Worm (Caenorhabditis elegans): ENCODE results near the gene str-41.

DNA sequence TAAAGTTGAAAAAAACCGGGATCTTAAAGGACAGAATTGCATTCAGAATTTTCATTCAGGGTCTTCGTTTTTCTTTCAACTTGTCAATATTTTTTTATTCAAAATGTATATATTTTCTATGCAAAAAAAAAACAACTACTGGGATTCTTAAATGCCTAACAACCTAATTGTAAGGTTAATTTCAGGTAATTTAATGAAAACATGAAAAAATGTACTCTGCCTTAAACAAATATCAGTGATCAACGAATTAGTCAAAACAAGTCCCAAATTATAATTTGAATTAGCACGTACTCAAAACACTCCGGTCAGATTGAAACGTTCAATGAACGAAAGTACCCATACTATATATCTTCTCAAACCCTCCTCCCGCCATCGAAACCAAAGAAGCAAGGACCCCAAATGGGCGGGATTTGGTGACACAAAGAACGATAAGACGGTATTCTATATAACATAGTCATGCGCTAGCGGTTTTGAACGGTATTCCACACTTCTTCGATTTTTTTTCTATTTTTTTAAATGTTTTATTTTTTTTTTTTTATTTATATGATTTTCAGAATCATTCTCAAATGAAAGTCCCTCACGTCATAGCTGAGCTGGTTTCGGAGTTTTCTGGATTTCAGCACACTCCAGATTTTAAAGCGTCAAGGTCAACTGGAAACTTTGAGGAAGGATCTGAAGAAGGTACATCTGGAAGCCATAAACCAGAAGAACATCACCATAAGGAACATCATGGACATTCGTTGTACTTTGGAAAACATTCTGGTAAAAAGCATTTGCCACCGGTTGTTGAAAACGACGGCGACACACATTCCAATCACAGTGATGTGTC lies 23.8 kb downstream of the str-41 start, which contains the start of the genes ddo-2 and F25E5.8:
- TF ChIP-seq nhr-237 (tag; optimal IDR thresholded peaks at IDR 0.05) (no peak), unc-62 (GFP tag; optimal IDR thresholded peaks at IDR 0.05) (no peak), unc-120 (tag; optimal IDR thresholded peaks at IDR 0.05; ENCODE audit: poor library complexity, severe bottlenecking) (no peak), lin-13 (tag; optimal IDR thresholded peaks at IDR 0.05) (no peak), ztf-11 (tag; optimal IDR thresholded peaks at IDR 0.05) (no peak), tbx-8 (GFP tag; optimal IDR thresholded peaks at IDR 0.05) (no peak), nhr-76 (tag; optimal IDR thresholded peaks at IDR 0.05) (no peak), snpc-4 (tag; optimal IDR thresholded peaks at IDR 0.05) (no peak), ham-2 (GFP tag; optimal IDR thresholded peaks at IDR 0.05) (no peak), unc-39 (tag; optimal IDR thresholded peaks at IDR 0.05) (no peak), mab-5 (tag; optimal IDR thresholded peaks at IDR 0.05) (no peak), M03D4.4 (tag; optimal IDR thresholded peaks at IDR 0.05) (no peak), pha-4 (tag; optimal IDR thresholded peaks at IDR 0.05) (no peak)
